Worm (Caenorhabditis elegans): ENCODE measurements around the gene fbxa-80.

- TF ChIP-seq zag-1 (tag; optimal IDR thresholded peaks at IDR 0.05) (no peak), tlp-1 (tag; optimal IDR thresholded peaks at IDR 0.05) (no peak), unc-130 (tag; optimal IDR thresholded peaks at IDR 0.05) (no peak), dsc-1 (tag; optimal IDR thresholded peaks at IDR 0.05) (no peak), unc-62 (GFP tag; optimal IDR thresholded peaks at IDR 0.05) (no peak), fos-1 (tag; optimal IDR thresholded peaks at IDR 0.05) (no peak), lin-14 (GFP tag; optimal IDR thresholded peaks at IDR 0.05) (no peak), elt-3 (tag; optimal IDR thresholded peaks at IDR 0.05) (no peak), snpc-4 (tag; optimal IDR thresholded peaks at IDR 0.05) (no peak), pag-3 (tag; optimal IDR thresholded peaks at IDR 0.05; ENCODE audit: borderline replicate concordance, insufficient read depth) (no peak), fkh-10 (GFP tag; optimal IDR thresholded peaks at IDR 0.05) (no peak)
Measured at ce11 chrIII:1275513-1275912, 39.5 kb downstream of the fbxa-80 start, which contains the start of gene fbxa-30.
